Fruit fly (Drosophila melanogaster) whole organism, embryonic: ENCODE results near the gene CG9920.

Experiments
- B-H1 ChIP-seq: fragments of 200-800 bp; sonication (Bioruptor generic); IDR thresholded peaks from 3 replicates; pipeline ENCODE4 v1.3.6; 2022; ENCODE audit warnings: missing biosample characterization, missing genetic modification characterization
- Bdp1 ChIP-seq: fragments of 200-800 bp; sonication (Bioruptor generic); optimal IDR thresholded peaks from 3 replicates; lab custom pipeline; 2016; ENCODE audit warnings: missing biosample characterization, missing genetic modification characterization
- CG10209 ChIP-seq: fragments of 200-800 bp; sonication (Bioruptor generic); optimal IDR thresholded peaks from 3 replicates; lab custom pipeline; 2017; ENCODE audit warnings: missing biosample characterization, mild to moderate bottlenecking, missing genetic modification characterization, missing genetic modification reagents
- CG10959 ChIP-seq: fragments of 200-800 bp; sonication (Bioruptor generic); IDR thresholded peaks from 2 replicates; pipeline ENCODE4 v1.3.6; 2022; ENCODE audit warnings: missing biosample characterization, missing genetic modification characterization
- CG11398 ChIP-seq: fragments of 200-800 bp; sonication (Bioruptor generic); optimal IDR thresholded peaks from 2 replicates; lab custom pipeline; 2016; ENCODE audit warnings: missing biosample characterization, missing genetic modification characterization
- CG13123 ChIP-seq: fragments of 200-800 bp; sonication (Bioruptor generic); optimal IDR thresholded peaks from 2 replicates; lab custom pipeline; 2016; ENCODE audit warnings: missing biosample characterization, missing genetic modification characterization
- CG14014 ChIP-seq: fragments of 200-800 bp; sonication (Bioruptor generic); IDR thresholded peaks from 2 replicates; pipeline ENCODE4 v1.3.6; 2022; ENCODE audit warnings: missing biosample characterization, missing genetic modification characterization
- CG14860 ChIP-seq: fragments of 200-800 bp; sonication (Bioruptor generic); IDR thresholded peaks from 3 replicates; pipeline ENCODE4 v1.3.6; 2022; ENCODE audit warnings: missing biosample characterization, missing genetic modification characterization; ENCODE audit not compliant: partially characterized antibody
- CG14965 ChIP-seq: fragments of 200-800 bp; sonication (Bioruptor generic); optimal IDR thresholded peaks from 2 replicates; lab custom pipeline; 2016; ENCODE audit warnings: missing biosample characterization, missing genetic modification characterization, borderline replicate concordance
- CG15269 ChIP-seq: fragments of 200-800 bp; sonication (Bioruptor generic); optimal IDR thresholded peaks from 2 replicates; lab custom pipeline; 2018; ENCODE audit warnings: missing biosample characterization, mild to moderate bottlenecking, missing genetic modification characterization, moderate library complexity
- CG15514 ChIP-seq: fragments of 200-800 bp; sonication (Bioruptor generic); optimal IDR thresholded peaks from 3 replicates; lab custom pipeline; 2017; ENCODE audit warnings: missing biosample characterization, missing genetic modification characterization, mild to moderate bottlenecking, moderate library complexity, missing genetic modification reagents
- CG18619 ChIP-seq: fragments of 200-800 bp; sonication (Bioruptor generic); optimal IDR thresholded peaks from 3 replicates; lab custom pipeline; 2017; ENCODE audit warnings: missing biosample characterization, mild to moderate bottlenecking, missing genetic modification characterization
- CG2116 ChIP-seq: fragments of 200-800 bp; sonication (Bioruptor generic); optimal IDR thresholded peaks from 3 replicates; lab custom pipeline; 2018; ENCODE audit warnings: missing biosample characterization, mild to moderate bottlenecking, missing genetic modification characterization
- CG31224 ChIP-seq: fragments of 200-800 bp; sonication (Bioruptor generic); IDR thresholded peaks from 2 replicates; pipeline ENCODE4 v1.3.6; 2022; ENCODE audit warnings: missing biosample characterization, missing genetic modification characterization
- CG3838 ChIP-seq: fragments of 200-800 bp; sonication (Bioruptor generic); optimal IDR thresholded peaks from 3 replicates; lab custom pipeline; 2016; ENCODE audit warnings: missing biosample characterization, missing genetic modification characterization
- CG43689 ChIP-seq: fragments of 200-800 bp; sonication (Bioruptor generic); IDR thresholded peaks from 2 replicates; pipeline ENCODE4 v1.3.6; 2022; ENCODE audit warnings: missing biosample characterization, missing genetic modification characterization
- CG4404 ChIP-seq: fragments of 200-800 bp; sonication (Bioruptor generic); IDR thresholded peaks from 2 replicates; pipeline ENCODE4 v1.3.6; 2022; ENCODE audit warnings: missing biosample characterization, missing genetic modification characterization
- CG4707 ChIP-seq: fragments of 200-800 bp; sonication (Bioruptor generic); optimal IDR thresholded peaks from 2 replicates; lab custom pipeline; 2018; ENCODE audit warnings: missing biosample characterization, mild to moderate bottlenecking, missing genetic modification characterization, moderate library complexity
- CG6254 ChIP-seq: fragments of 200-800 bp; sonication (Bioruptor generic); optimal IDR thresholded peaks from 3 replicates; lab custom pipeline; 2017; ENCODE audit warnings: mild to moderate bottlenecking, missing biosample characterization, missing genetic modification reagents, missing genetic modification characterization
- CG7745 ChIP-seq: fragments of 200-800 bp; sonication (Bioruptor generic); optimal IDR thresholded peaks from 2 replicates; lab custom pipeline; 2018; ENCODE audit warnings: missing biosample characterization, mild to moderate bottlenecking, missing genetic modification characterization, moderate library complexity
- CG8944 ChIP-seq: fragments of 200-800 bp; sonication (Bioruptor generic); optimal IDR thresholded peaks from 3 replicates; lab custom pipeline; 2016; ENCODE audit warnings: missing biosample characterization, missing genetic modification characterization
- CHES-1-like ChIP-seq: fragments of 200-800 bp; sonication (Bioruptor generic); optimal IDR thresholded peaks from 2 replicates; lab custom pipeline; 2016; ENCODE audit warnings: missing biosample characterization, missing genetic modification characterization
- D ChIP-seq, 2 experiments: fragments of 200-800 bp in 1 of 2; fragments of >200 bp in 1 of 2; sonication (Bioruptor generic) in 1 of 2; optimal IDR thresholded peaks; 2 replicates in 1 of 2; 3 replicates in 1 of 2; lab custom pipeline; 2017; ENCODE audit warnings: mild to moderate bottlenecking in 1 of 2, missing biosample characterization in 1 of 2, missing genetic modification characterization in 1 of 2, missing genetic modification reagents in 1 of 2
- Hand ChIP-seq: fragments of 200-800 bp; sonication (Bioruptor generic); optimal IDR thresholded peaks from 2 replicates; lab custom pipeline; 2017; ENCODE audit warnings: mild to moderate bottlenecking, missing biosample characterization, missing genetic modification reagents, missing genetic modification characterization
- HmgD ChIP-seq: fragments of 200-800 bp; sonication (Bioruptor generic); optimal IDR thresholded peaks from 3 replicates; lab custom pipeline; 2016; ENCODE audit warnings: missing biosample characterization, missing genetic modification characterization
- Hr39 ChIP-seq: fragments of >200 bp; optimal IDR thresholded peaks from 2 replicates; lab custom pipeline; 2017
- Ssrp ChIP-seq: fragments of 200-800 bp; sonication (Bioruptor generic); optimal IDR thresholded peaks from 2 replicates; lab custom pipeline; 2018; ENCODE audit warnings: missing biosample characterization, mild to moderate bottlenecking, missing genetic modification characterization, moderate library complexity
- YL-1 ChIP-seq: fragments of 200-800 bp; sonication (Bioruptor generic); optimal IDR thresholded peaks from 3 replicates; lab custom pipeline; 2017; ENCODE audit warnings: missing biosample characterization, mild to moderate bottlenecking, missing genetic modification characterization
- amos ChIP-seq: fragments of 200-800 bp; sonication (Bioruptor generic); IDR thresholded peaks from 2 replicates; pipeline ENCODE4 v1.3.6; 2022; ENCODE audit warnings: missing biosample characterization, missing genetic modification characterization; ENCODE audit not compliant: partially characterized antibody
- chm ChIP-seq: fragments of 200-800 bp; sonication (Bioruptor generic); IDR thresholded peaks from 2 replicates; pipeline ENCODE4 v1.3.6; 2022; ENCODE audit warnings: missing biosample characterization, missing genetic modification characterization
- cwo ChIP-seq: fragments of 200-800 bp; sonication (Bioruptor generic); optimal IDR thresholded peaks from 3 replicates; lab custom pipeline; 2017; ENCODE audit warnings: missing biosample characterization, missing genetic modification characterization, mild to moderate bottlenecking, moderate library complexity, missing genetic modification reagents
- dpn ChIP-seq, 2 experiments: fragments of 200-800 bp; sonication (Bioruptor generic); optimal IDR thresholded peaks; 3 replicates each; lab custom pipeline; 2016; ENCODE audit warnings: missing biosample characterization in 2 of 2, missing genetic modification characterization in 2 of 2
- ewg ChIP-seq: fragments of 200-800 bp; sonication (Bioruptor generic); optimal IDR thresholded peaks from 3 replicates; lab custom pipeline; 2017; ENCODE audit warnings: mild to moderate bottlenecking, missing biosample characterization, missing genetic modification reagents, missing genetic modification characterization
- fd102C ChIP-seq: fragments of 200-800 bp; sonication (Bioruptor generic); optimal IDR thresholded peaks from 2 replicates; lab custom pipeline; 2018; ENCODE audit warnings: missing biosample characterization, mild to moderate bottlenecking, missing genetic modification characterization, moderate library complexity
- fd96Cb ChIP-seq: fragments of 200-800 bp; sonication (Bioruptor generic); optimal IDR thresholded peaks from 2 replicates; lab custom pipeline; 2018; ENCODE audit warnings: missing biosample characterization, mild to moderate bottlenecking, missing genetic modification characterization, moderate library complexity
- grn ChIP-seq: fragments of 200-800 bp; sonication (Bioruptor generic); optimal IDR thresholded peaks from 3 replicates; lab custom pipeline; 2017; ENCODE audit warnings: missing biosample characterization, missing genetic modification characterization
- hkb ChIP-seq, 2 experiments: fragments of 200-800 bp in 1 of 2; fragments of >200 bp in 1 of 2; sonication (Bioruptor generic) in 1 of 2; IDR thresholded peaks in 1 of 2; optimal IDR thresholded peaks in 1 of 2; 2 replicates each; pipeline versions ENCODE4 v1.3.6 to Lab custom; 2017 to 2022; ENCODE audit warnings: missing biosample characterization in 1 of 2, missing genetic modification characterization in 1 of 2
- p53 ChIP-seq: fragments of 200-800 bp; sonication (Bioruptor generic); optimal IDR thresholded peaks from 2 replicates; lab custom pipeline; 2016; ENCODE audit warnings: missing biosample characterization, missing genetic modification characterization
- phol ChIP-seq: fragments of 200-800 bp; sonication (Bioruptor generic); optimal IDR thresholded peaks from 3 replicates; lab custom pipeline; 2018; ENCODE audit warnings: missing biosample characterization, mild to moderate bottlenecking, missing genetic modification characterization, moderate library complexity
- pros ChIP-seq: fragments of 200-800 bp; sonication (Bioruptor generic); optimal IDR thresholded peaks from 3 replicates; lab custom pipeline; 2019; ENCODE audit warnings: missing biosample characterization, mild to moderate bottlenecking, missing genetic modification characterization, moderate library complexity
- psq ChIP-seq: fragments of 200-800 bp; sonication (Bioruptor generic); optimal IDR thresholded peaks from 2 replicates; lab custom pipeline; 2017; ENCODE audit warnings: missing biosample characterization, missing genetic modification characterization
- pum ChIP-seq: fragments of 200-800 bp; sonication (Bioruptor generic); optimal IDR thresholded peaks from 2 replicates; lab custom pipeline; 2016; ENCODE audit warnings: missing biosample characterization, missing genetic modification characterization
- tap ChIP-seq: fragments of 200-800 bp; optimal IDR thresholded peaks from 3 replicates; lab custom pipeline; 2019; ENCODE audit warnings: missing biosample characterization, mild to moderate bottlenecking, missing genetic modification characterization, moderate library complexity
- tin ChIP-seq: fragments of 200-800 bp; sonication (Bioruptor generic); optimal IDR thresholded peaks from 3 replicates; lab custom pipeline; 2016; ENCODE audit warnings: missing biosample characterization, missing genetic modification characterization
- ttk ChIP-seq: fragments of 200-800 bp; sonication (Bioruptor generic); IDR thresholded peaks from 2 replicates; pipeline ENCODE4 v2.1.2; 2022; ENCODE audit warnings: missing biosample characterization, missing genetic modification characterization
- unc-4 ChIP-seq: fragments of 200-800 bp; sonication (Bioruptor generic); IDR thresholded peaks from 2 replicates; pipeline ENCODE4 v1.3.6; 2022; ENCODE audit warnings: missing biosample characterization, missing genetic modification characterization; ENCODE audit not compliant: partially characterized antibody
- wek ChIP-seq: fragments of 200-800 bp; sonication (Bioruptor generic); optimal IDR thresholded peaks from 3 replicates; lab custom pipeline; 2018; ENCODE audit warnings: missing biosample characterization, mild to moderate bottlenecking, missing genetic modification characterization, moderate library complexity

CG9920 gene

dm6 chr3R:14108158-14108921, 10.5 kb upstream of the CG9920 start, which contains the start of gene CG12402 (continued):
- TF ChIP-seq CG15514 (GFP tag; lab: Kevin White, UChicago), result peak; percentile 74
- TF ChIP-seq CG14014 (GFP tag; lab: Robert Waterston, UW), result peak; percentile 84
- peak; percentile 2 for TF ChIP-seq p53
- peak; percentile 54 for TF ChIP-seq Bdp1 (GFP tag; lab: Kevin White, UChicago)
- peak; percentile 71 for TF ChIP-seq CG4707 (GFP tag; lab: Kevin White, UChicago)
- TF ChIP-seq grn (GFP tag; lab: Kevin White, UChicago), result peak; percentile 79
- TF ChIP-seq unc-4 (GFP tag; lab: Robert Waterston, UW), result peak; percentile 42; the same call in 1 of the 2 replicates
- peak; percentile 90 for TF ChIP-seq wek (GFP tag; lab: Kevin White, UChicago)
- TF ChIP-seq B-H1, result peak; percentile 89
- peak; percentile 53 for TF ChIP-seq pum (GFP tag; lab: Kevin White, UChicago)
- no peak for TF ChIP-seq CG3838 (GFP tag; lab: Kevin White, UChicago)
- peak; percentile 61 for TF ChIP-seq CG10959 (GFP tag; lab: Robert Waterston, UW)
- no peak for TF ChIP-seq CG14965 (GFP tag; lab: Kevin White, UChicago)
- peak; percentile 49 for TF ChIP-seq CG2116 (GFP tag; lab: Kevin White, UChicago)
- TF ChIP-seq CG15269 (tag; lab: Kevin White, UChicago), result peak; percentile 91
- peak; percentile 75 for TF ChIP-seq cwo (GFP tag; lab: Kevin White, UChicago)
- peak; percentile 29 for TF ChIP-seq Hand (GFP tag; lab: Kevin White, UChicago)
- peak; percentile 29; the same call in 1 of the 2 replicates for TF ChIP-seq CG4404 (GFP tag; lab: Robert Waterston, UW)
- peak; percentile 73; the same call in 1 of the 2 replicates for TF ChIP-seq CG43689 (GFP tag; lab: Robert Waterston, UW)
- TF ChIP-seq CG13123 (GFP tag; lab: Kevin White, UChicago), result peak; percentile 38
- TF ChIP-seq CG8944 (GFP tag; lab: Kevin White, UChicago), result peak; percentile 37
- TF ChIP-seq CHES-1-like (GFP tag; lab: Kevin White, UChicago), result peak; percentile 43
- peak; percentile 61 for TF ChIP-seq CG18619 (GFP tag; lab: Kevin White, UChicago)
- TF ChIP-seq phol, result peak; percentile 86
- peak; percentile 74 for TF ChIP-seq ewg (GFP tag; lab: Kevin White, UChicago)
- TF ChIP-seq Ssrp (tag; lab: Kevin White, UChicago), result peak; percentile 81
- TF ChIP-seq CG11398, result no peak
- peak; percentile 84 for TF ChIP-seq CG6254 (GFP tag; lab: Kevin White, UChicago)
- TF ChIP-seq YL-1 (GFP tag; lab: Kevin White, UChicago), result no peak
- peak; percentile 91 for TF ChIP-seq tin (GFP tag; lab: Kevin White, UChicago)
- TF ChIP-seq CG10209 (GFP tag; lab: Kevin White, UChicago), result peak; percentile 77
- no peak for TF ChIP-seq CG14860 (GFP tag; lab: Robert Waterston, UW)
- no peak for TF ChIP-seq Hr39 (lab: Kevin White, UChicago)
- TF ChIP-seq ttk, result peak; percentile 85
- TF ChIP-seq pros (GFP tag; lab: Kevin White, UChicago), result peak; percentile 96
- TF ChIP-seq hkb (optimal IDR thresholded peaks at IDR 0.05; lab: Kevin White, UChicago), result no peak
- TF ChIP-seq hkb (GFP tag; IDR thresholded peaks at IDR 0.05; lab: Robert Waterston, UW), result peak; percentile 95
- TF ChIP-seq tap (tag; lab: Kevin White, UChicago), result peak; percentile 86
- peak; percentile 90 for TF ChIP-seq chm (GFP tag; lab: Robert Waterston, UW)
- TF ChIP-seq CG7745, result peak; percentile 67
- TF ChIP-seq D (optimal IDR thresholded peaks at IDR 0.05; lab: Kevin White, UChicago), result no peak
- TF ChIP-seq D (GFP tag; optimal IDR thresholded peaks at IDR 0.05; lab: Kevin White, UChicago), result peak; percentile 81
- peak; percentile 56 for TF ChIP-seq CG31224 (GFP tag; lab: Robert Waterston, UW)
- TF ChIP-seq HmgD, result peak; percentile 45
- TF ChIP-seq amos (GFP tag; lab: Robert Waterston, UW), result no peak; the same call in 1 of the 2 replicates
- peak; percentile 86 for TF ChIP-seq fd96Cb
- peak; percentile 73 to 86 for TF ChIP-seq dpn (GFP tag; optimal IDR thresholded peaks at IDR 0.05; lab: Kevin White, UChicago)
- no peak for TF ChIP-seq fd102C
- TF ChIP-seq psq, result peak; percentile 66
